Fruit fly (Drosophila melanogaster) whole organism, embryonic: ENCODE data around the gene Antp.

Source experiments
- Asciz ChIP-seq: fragments of 200-800 bp; sonication (Bioruptor generic); optimal IDR thresholded peaks from 2 replicates; lab custom pipeline; 2017; ENCODE audit warnings: missing biosample characterization, mild to moderate bottlenecking, missing genetic modification characterization, missing genetic modification reagents
- BEAF-32 ChIP-seq: fragments of 200-800 bp; sonication (Bioruptor generic); optimal IDR thresholded peaks from 3 replicates; lab custom pipeline; 2017; ENCODE audit warnings: missing biosample characterization, missing genetic modification characterization, mild to moderate bottlenecking, moderate library complexity, missing genetic modification reagents
- Blimp-1 ChIP-seq: fragments of 200-800 bp; sonication (Bioruptor generic); optimal IDR thresholded peaks from 3 replicates; lab custom pipeline; 2018; ENCODE audit warnings: missing biosample characterization, missing genetic modification characterization, mild to moderate bottlenecking, moderate library complexity, missing genetic modification reagents
- CG11456 ChIP-seq: fragments of 200-800 bp; sonication (Bioruptor generic); IDR thresholded peaks from 3 replicates; pipeline ENCODE4 v1.3.6; 2022; ENCODE audit warnings: missing biosample characterization, missing genetic modification characterization
- CG12071 ChIP-seq: fragments of 200-800 bp; sonication (Bioruptor generic); optimal IDR thresholded peaks from 3 replicates; lab custom pipeline; 2018; ENCODE audit warnings: missing biosample characterization, mild to moderate bottlenecking, missing genetic modification characterization
- CG15479 ChIP-seq: fragments of 200-800 bp; sonication (Bioruptor generic); optimal IDR thresholded peaks from 3 replicates; lab custom pipeline; 2019; ENCODE audit warnings: missing biosample characterization, mild to moderate bottlenecking, missing genetic modification characterization, moderate library complexity
- CG1603 ChIP-seq: fragments of 200-800 bp; sonication (Bioruptor generic); optimal IDR thresholded peaks from 2 replicates; lab custom pipeline; 2019; ENCODE audit warnings: missing biosample characterization, mild to moderate bottlenecking, missing genetic modification characterization, moderate library complexity
- CG1832 ChIP-seq: fragments of 200-800 bp; sonication (Bioruptor generic); optimal IDR thresholded peaks from 2 replicates; lab custom pipeline; 2017; ENCODE audit warnings: missing biosample characterization, mild to moderate bottlenecking, missing genetic modification characterization, inconsistent platforms
- CG18476 ChIP-seq: fragments of 200-800 bp; sonication (Bioruptor generic); optimal IDR thresholded peaks from 2 replicates; lab custom pipeline; 2016; ENCODE audit warnings: missing biosample characterization, mild to moderate bottlenecking, missing genetic modification characterization
- CG18599 ChIP-seq: fragments of 200-800 bp; sonication (Bioruptor generic); optimal IDR thresholded peaks from 3 replicates; lab custom pipeline; 2017; ENCODE audit warnings: missing biosample characterization, missing genetic modification characterization, mild to moderate bottlenecking, moderate library complexity, missing genetic modification reagents
- CG2116 ChIP-seq: fragments of 200-800 bp; sonication (Bioruptor generic); optimal IDR thresholded peaks from 3 replicates; lab custom pipeline; 2018; ENCODE audit warnings: missing biosample characterization, mild to moderate bottlenecking, missing genetic modification characterization
- CG3163 ChIP-seq: fragments of 200-800 bp; sonication (Bioruptor generic); optimal IDR thresholded peaks from 3 replicates; lab custom pipeline; 2016; ENCODE audit warnings: missing biosample characterization, missing genetic modification characterization
- CG32772 ChIP-seq: fragments of 200-800 bp; sonication (Bioruptor generic); IDR thresholded peaks from 2 replicates; pipeline ENCODE4 v1.3.6; 2022; ENCODE audit warnings: missing biosample characterization, missing genetic modification characterization
- CG34422 ChIP-seq: fragments of 200-800 bp; sonication (Bioruptor generic); IDR thresholded peaks from 3 replicates; pipeline ENCODE4 v1.3.6; 2022; ENCODE audit warnings: missing biosample characterization, missing genetic modification characterization
- CG42726 ChIP-seq: fragments of 200-800 bp; sonication (Bioruptor generic); IDR thresholded peaks from 2 replicates; pipeline ENCODE4 v1.3.6; 2022; ENCODE audit warnings: missing biosample characterization, missing genetic modification characterization; ENCODE audit not compliant: partially characterized antibody
- CG6791 ChIP-seq: fragments of 200-800 bp; sonication (Bioruptor generic); IDR thresholded peaks from 3 replicates; pipeline ENCODE4 v1.3.6; 2022; ENCODE audit warnings: missing biosample characterization, missing genetic modification characterization; ENCODE audit not compliant: partially characterized antibody
- CG8944 ChIP-seq: fragments of 200-800 bp; sonication (Bioruptor generic); optimal IDR thresholded peaks from 3 replicates; lab custom pipeline; 2016; ENCODE audit warnings: missing biosample characterization, missing genetic modification characterization
- Ets65A ChIP-seq: fragments of 200-800 bp; sonication (Bioruptor generic); peaks from one replicate; lab custom pipeline; 2016; ENCODE audit warnings: missing biosample characterization, missing genetic modification characterization
- Fer1 ChIP-seq: fragments of 200-800 bp; sonication (Bioruptor generic); optimal IDR thresholded peaks from 2 replicates; lab custom pipeline; 2017; ENCODE audit warnings: missing biosample characterization, mild to moderate bottlenecking, missing genetic modification characterization
- Gsc ChIP-seq: fragments of 200-800 bp; sonication (Bioruptor generic); IDR thresholded peaks from 2 replicates; pipeline ENCODE4 v1.3.6; 2022; ENCODE audit warnings: missing biosample characterization, missing genetic modification characterization
- Mrtf ChIP-seq: fragments of 200-800 bp; sonication (Bioruptor generic); IDR thresholded peaks from 3 replicates; pipeline ENCODE4 v1.3.6; 2022; ENCODE audit warnings: missing biosample characterization, missing genetic modification characterization
- Sox102F ChIP-seq: fragments of 200-800 bp; sonication (Bioruptor generic); optimal IDR thresholded peaks from 2 replicates; lab custom pipeline; 2018; ENCODE audit warnings: missing biosample characterization, mild to moderate bottlenecking, missing genetic modification characterization, moderate library complexity
- Sry-β ChIP-seq: fragments of 200-800 bp; sonication (Bioruptor generic); optimal IDR thresholded peaks from 2 replicates; lab custom pipeline; 2018; ENCODE audit warnings: missing biosample characterization, mild to moderate bottlenecking, missing genetic modification characterization, moderate library complexity
- TFAM ChIP-seq: fragments of 200-800 bp; sonication (Bioruptor generic); optimal IDR thresholded peaks from 2 replicates; lab custom pipeline; 2017; ENCODE audit warnings: missing biosample characterization, missing genetic modification characterization, inconsistent platforms
- abd-A ChIP-seq: fragments of 200-800 bp; sonication (Bioruptor generic); optimal IDR thresholded peaks from 3 replicates; lab custom pipeline; 2019; ENCODE audit warnings: missing biosample characterization, mild to moderate bottlenecking, missing genetic modification characterization, moderate library complexity
- bsh ChIP-seq, 2 experiments: fragments of 200-800 bp; sonication (Bioruptor generic); optimal IDR thresholded peaks; 2 replicates each; lab custom pipeline; 2017 to 2018; ENCODE audit warnings: mild to moderate bottlenecking in 2 of 2, missing biosample characterization in 2 of 2, missing genetic modification characterization in 2 of 2, moderate library complexity in 1 of 2
- caup ChIP-seq: fragments of 200-800 bp; sonication (Bioruptor generic); optimal IDR thresholded peaks from 3 replicates; lab custom pipeline; 2017; ENCODE audit warnings: missing biosample characterization, mild to moderate bottlenecking, missing genetic modification characterization, moderate library complexity; ENCODE audit not compliant: severe bottlenecking
- cg ChIP-seq: fragments of 200-800 bp; sonication (Bioruptor generic); optimal IDR thresholded peaks from 3 replicates; lab custom pipeline; 2019; ENCODE audit warnings: missing biosample characterization, mild to moderate bottlenecking, missing genetic modification characterization, moderate library complexity
- chm ChIP-seq: fragments of 200-800 bp; sonication (Bioruptor generic); IDR thresholded peaks from 2 replicates; pipeline ENCODE4 v1.3.6; 2022; ENCODE audit warnings: missing biosample characterization, missing genetic modification characterization
- crol ChIP-seq: fragments of 200-800 bp; sonication (Bioruptor generic); IDR thresholded peaks from 2 replicates; pipeline ENCODE4 v1.3.6; 2022; ENCODE audit warnings: missing biosample characterization, missing genetic modification characterization
- danr ChIP-seq: fragments of 200-800 bp; sonication (Bioruptor generic); IDR thresholded peaks from 2 replicates; pipeline ENCODE4 v1.3.6; 2022; ENCODE audit warnings: missing biosample characterization, missing genetic modification characterization
- en ChIP-seq: fragments of 200-800 bp; sonication (Bioruptor generic); optimal IDR thresholded peaks from 2 replicates; lab custom pipeline; 2016; ENCODE audit warnings: missing biosample characterization, missing genetic modification characterization
- eyg ChIP-seq: fragments of 200-800 bp; sonication (Bioruptor generic); optimal IDR thresholded peaks from 3 replicates; lab custom pipeline; 2016; ENCODE audit warnings: missing biosample characterization, missing genetic modification characterization
- gcm ChIP-seq: fragments of 200-800 bp; sonication (Bioruptor generic); optimal IDR thresholded peaks from 2 replicates; lab custom pipeline; 2019; ENCODE audit warnings: missing biosample characterization, mild to moderate bottlenecking, missing genetic modification characterization, moderate library complexity
- hb ChIP-seq: fragments of 200-800 bp; sonication (Bioruptor generic); IDR thresholded peaks from 3 replicates; pipeline ENCODE4 v1.3.6; 2022; ENCODE audit warnings: missing biosample characterization, missing genetic modification characterization; ENCODE audit not compliant: partially characterized antibody
- jigr1 ChIP-seq: fragments of 200-800 bp; sonication (Bioruptor generic); IDR thresholded peaks from 3 replicates; pipeline ENCODE4 v1.3.6; 2022; ENCODE audit warnings: missing biosample characterization, missing genetic modification characterization
- nerfin-1 ChIP-seq: fragments of 200-800 bp; sonication (Bioruptor generic); optimal IDR thresholded peaks from 3 replicates; lab custom pipeline; 2019; ENCODE audit warnings: missing biosample characterization, mild to moderate bottlenecking, missing genetic modification characterization, moderate library complexity
- nmo ChIP-seq: fragments of 200-800 bp; sonication (Bioruptor generic); optimal IDR thresholded peaks from 2 replicates; lab custom pipeline; 2018; ENCODE audit warnings: missing biosample characterization, mild to moderate bottlenecking, missing genetic modification characterization, moderate library complexity
- pros ChIP-seq: fragments of 200-800 bp; sonication (Bioruptor generic); optimal IDR thresholded peaks from 3 replicates; lab custom pipeline; 2019; ENCODE audit warnings: missing biosample characterization, mild to moderate bottlenecking, missing genetic modification characterization, moderate library complexity
- sens ChIP-seq: fragments of 200-800 bp; sonication (Bioruptor generic); peaks from one replicate; lab custom pipeline; 2016; ENCODE audit warnings: missing biosample characterization, missing genetic modification characterization
- slbo ChIP-seq: fragments of 200-800 bp; sonication (Bioruptor generic); IDR thresholded peaks from 2 replicates; pipeline ENCODE4 v1.3.6; 2022; ENCODE audit warnings: missing biosample characterization, missing genetic modification characterization
- sqz ChIP-seq: fragments of 200-800 bp; sonication (Bioruptor generic); optimal IDR thresholded peaks from 3 replicates; lab custom pipeline; 2018; ENCODE audit warnings: missing biosample characterization, mild to moderate bottlenecking, missing genetic modification characterization
- stwl ChIP-seq: fragments of 200-800 bp; sonication (Bioruptor generic); optimal IDR thresholded peaks from 3 replicates; lab custom pipeline; 2018; ENCODE audit warnings: missing biosample characterization, mild to moderate bottlenecking, missing genetic modification characterization, moderate library complexity
- tin ChIP-seq: fragments of 200-800 bp; sonication (Bioruptor generic); optimal IDR thresholded peaks from 3 replicates; lab custom pipeline; 2016; ENCODE audit warnings: missing biosample characterization, missing genetic modification characterization
- yki ChIP-seq: fragments of >200 bp; optimal IDR thresholded peaks from 3 replicates; lab custom pipeline; 2018

Antp gene

dm6 chr3R:6929151-6929550 is 69.9 kb downstream of the Antp start:
- TF ChIP-seq sens (GFP tag; lab: Kevin White, UChicago) (peak; percentile 14), tin (GFP tag; lab: Kevin White, UChicago) (no peak), Blimp-1 (GFP tag; lab: Kevin White, UChicago) (peak; percentile 10), Ets65A (GFP tag; lab: Kevin White, UChicago) (peak; percentile 28), CG3163 (no peak)

dm6 chr3R:6924235-6924634 is 74.8 kb downstream of the Antp start:
- TF ChIP-seq CG12071 (no peak), CG11456 (0 out of 3 replicates have a peak, but pooled peaks have one; percentile 16)

- TF ChIP-seq eyg (GFP tag; lab: Kevin White, UChicago) (no peak), CG2116 (GFP tag; lab: Kevin White, UChicago) (no peak), pros (peak; percentile 41), CG15479 (peak; percentile 17), crol (GFP tag; lab: Robert Waterston, UW) (peak; percentile 44), gcm (GFP tag; lab: Kevin White, UChicago) (peak; percentile 14), BEAF-32 (GFP tag; lab: Kevin White, UChicago) (no peak), abd-A (peak; percentile 63), bsh (GFP tag; optimal IDR thresholded peaks at IDR 0.05; lab: Kevin White, UChicago) (no peak), cg (peak; percentile 32), CG1832 (peak; percentile 21), Mrtf (GFP tag; lab: Robert Waterston, UW) (no peak), CG32772 (no peak)
Observed at dm6 chr3R:6923189-6923588, 75.8 kb downstream of the Antp start.

dm6 chr3R:6921256-6921966 is 77.6 kb downstream of the Antp start:
- TF ChIP-seq danr (no peak), hb (GFP tag; lab: Robert Waterston, UW) (no peak), CG8944 (GFP tag; lab: Kevin White, UChicago) (no peak), stwl (no peak), Gsc (GFP tag; lab: Robert Waterston, UW) (no peak), slbo (GFP tag; lab: Robert Waterston, UW) (0 out of 2 replicates have a peak, but pooled peaks have one; percentile 9), nmo (GFP tag; lab: Kevin White, UChicago) (no peak), Fer1 (GFP tag; lab: Kevin White, UChicago) (no peak), nerfin-1 (tag; lab: Kevin White, UChicago) (no peak), Sox102F (GFP tag; lab: Kevin White, UChicago) (peak; percentile 17), CG1603 (tag; lab: Kevin White, UChicago) (peak; percentile 23), en (GFP tag; lab: Kevin White, UChicago) (no peak), yki (lab: Kevin White, UChicago) (no peak), bsh (GFP tag; optimal IDR thresholded peaks at IDR 0.05; lab: Kevin White, UChicago) (peak in 1 of 2 experiments; percentile 32), chm (GFP tag; lab: Robert Waterston, UW) (no peak), CG42726 (GFP tag; lab: Robert Waterston, UW) (no peak), caup (GFP tag; lab: Kevin White, UChicago) (no peak), Sry-β (no peak), jigr1 (GFP tag; lab: Robert Waterston, UW) (no peak), sqz (GFP tag; lab: Kevin White, UChicago) (peak; percentile 76), TFAM (GFP tag; lab: Kevin White, UChicago) (no peak), CG18599 (GFP tag; lab: Kevin White, UChicago) (peak; percentile 22), CG34422 (GFP tag; lab: Robert Waterston, UW) (no peak), Asciz (GFP tag; lab: Kevin White, UChicago) (no peak), CG18476 (GFP tag; lab: Kevin White, UChicago) (no peak), CG6791 (no peak)
